Fruit fly (Drosophila melanogaster) whole organism, embryonic: ENCODE measurements around the gene Lcp65Ag1.

Experiments
- Atf6 ChIP-seq: fragments of 200-800 bp; sonication (Bioruptor generic); IDR thresholded peaks from 2 replicates; pipeline ENCODE4 v1.3.6; 2022; ENCODE audit warnings: missing biosample characterization, missing genetic modification characterization
- Bgb ChIP-seq: fragments of 200-800 bp; sonication (Bioruptor generic); IDR thresholded peaks from 2 replicates; pipeline ENCODE4 v1.3.6; 2022; ENCODE audit warnings: missing biosample characterization, missing genetic modification characterization; ENCODE audit not compliant: partially characterized antibody
- CG10366 ChIP-seq: fragments of 200-800 bp; sonication (Bioruptor generic); IDR thresholded peaks from 2 replicates; pipeline ENCODE4 v1.3.6; 2022; ENCODE audit warnings: missing biosample characterization, missing genetic modification characterization
- CG12219 ChIP-seq: fragments of 200-800 bp; sonication (Bioruptor generic); optimal IDR thresholded peaks from 3 replicates; lab custom pipeline; 2018; ENCODE audit warnings: missing biosample characterization, mild to moderate bottlenecking, missing genetic modification characterization
- CG13424 ChIP-seq: fragments of 200-800 bp; sonication (Bioruptor generic); optimal IDR thresholded peaks from 2 replicates; lab custom pipeline; 2019; ENCODE audit warnings: missing biosample characterization, mild to moderate bottlenecking, missing genetic modification characterization, moderate library complexity
- CG15073 ChIP-seq: fragments of 200-800 bp; sonication (Bioruptor generic); optimal IDR thresholded peaks from 2 replicates; lab custom pipeline; 2016; ENCODE audit warnings: missing biosample characterization, missing genetic modification characterization
- CG15601 ChIP-seq: fragments of 200-800 bp; sonication (Bioruptor generic); optimal IDR thresholded peaks from 3 replicates; lab custom pipeline; 2019; ENCODE audit warnings: missing biosample characterization, mild to moderate bottlenecking, missing genetic modification characterization, moderate library complexity
- CG1647 ChIP-seq: fragments of 200-800 bp; sonication (Bioruptor generic); optimal IDR thresholded peaks from 3 replicates; lab custom pipeline; 2016; ENCODE audit warnings: missing biosample characterization, missing genetic modification characterization
- CG17802 ChIP-seq: fragments of 200-800 bp; sonication (Bioruptor generic); optimal IDR thresholded peaks from 2 replicates; lab custom pipeline; 2018; ENCODE audit warnings: missing biosample characterization, mild to moderate bottlenecking, missing genetic modification characterization, moderate library complexity
- CG1792 ChIP-seq: fragments of 200-800 bp; sonication (Bioruptor generic); optimal IDR thresholded peaks from 2 replicates; lab custom pipeline; 2016; ENCODE audit warnings: missing biosample characterization, missing genetic modification characterization
- CG18619 ChIP-seq: fragments of 200-800 bp; sonication (Bioruptor generic); optimal IDR thresholded peaks from 3 replicates; lab custom pipeline; 2017; ENCODE audit warnings: missing biosample characterization, mild to moderate bottlenecking, missing genetic modification characterization
- CG2120 ChIP-seq: fragments of 200-800 bp; sonication (Bioruptor generic); optimal IDR thresholded peaks from 3 replicates; lab custom pipeline; 2016; ENCODE audit warnings: missing biosample characterization, missing genetic modification characterization
- CG2875 ChIP-seq: fragments of 200-800 bp; sonication (Bioruptor generic); optimal IDR thresholded peaks from 2 replicates; lab custom pipeline; 2017; ENCODE audit warnings: missing biosample characterization, mild to moderate bottlenecking, missing genetic modification characterization, missing genetic modification reagents
- CG33557 ChIP-seq: fragments of 200-800 bp; sonication (Bioruptor generic); optimal IDR thresholded peaks from 2 replicates; lab custom pipeline; 2019; ENCODE audit warnings: missing biosample characterization, mild to moderate bottlenecking, missing genetic modification characterization, moderate library complexity
- CG3995 ChIP-seq: fragments of 200-800 bp; sonication (Bioruptor generic); optimal IDR thresholded peaks from 3 replicates; lab custom pipeline; 2016; ENCODE audit warnings: missing biosample characterization, missing genetic modification characterization
- CG42726 ChIP-seq: fragments of 200-800 bp; sonication (Bioruptor generic); IDR thresholded peaks from 2 replicates; pipeline ENCODE4 v1.3.6; 2022; ENCODE audit warnings: missing biosample characterization, missing genetic modification characterization; ENCODE audit not compliant: partially characterized antibody
- CG7963 ChIP-seq: fragments of 200-800 bp; sonication (Bioruptor generic); IDR thresholded peaks from 3 replicates; pipeline ENCODE4 v1.3.6; 2022; ENCODE audit warnings: missing biosample characterization, missing genetic modification characterization; ENCODE audit not compliant: partially characterized antibody
- CG7987 ChIP-seq: fragments of 200-800 bp; sonication (Bioruptor generic); optimal IDR thresholded peaks from 2 replicates; lab custom pipeline; 2018; ENCODE audit warnings: missing biosample characterization, mild to moderate bottlenecking, missing genetic modification characterization, moderate library complexity
- CG8765 ChIP-seq: fragments of 200-800 bp; sonication (Bioruptor generic); IDR thresholded peaks from 2 replicates; pipeline ENCODE4 v1.3.6; 2022; ENCODE audit warnings: missing biosample characterization, missing genetic modification characterization
- CG9727 ChIP-seq: fragments of 200-800 bp; sonication (Bioruptor generic); optimal IDR thresholded peaks from 3 replicates; lab custom pipeline; 2017; ENCODE audit warnings: missing biosample characterization, mild to moderate bottlenecking, missing genetic modification characterization
- Dp ChIP-seq: fragments of 200-800 bp; sonication (Bioruptor generic); optimal IDR thresholded peaks from 2 replicates; lab custom pipeline; 2018; ENCODE audit warnings: missing biosample characterization, mild to moderate bottlenecking, missing genetic modification characterization, moderate library complexity
- Elba2 ChIP-seq: fragments of 200-800 bp; sonication (Bioruptor generic); optimal IDR thresholded peaks from 3 replicates; lab custom pipeline; 2016; ENCODE audit warnings: missing biosample characterization, missing genetic modification characterization
- GATAe ChIP-seq: fragments of 200-800 bp; sonication (Bioruptor generic); conservative IDR thresholded peaks from 2 replicates; pipeline ENCODE4 v1.3.6; 2022; ENCODE audit warnings: missing biosample characterization, missing genetic modification characterization
- H2.0 ChIP-seq: fragments of 200-800 bp; sonication (Bioruptor generic); IDR thresholded peaks from 2 replicates; pipeline ENCODE4 v1.3.6; 2022; ENCODE audit warnings: missing biosample characterization, missing genetic modification characterization
- HmgD ChIP-seq: fragments of 200-800 bp; sonication (Bioruptor generic); optimal IDR thresholded peaks from 3 replicates; lab custom pipeline; 2016; ENCODE audit warnings: missing biosample characterization, missing genetic modification characterization
- Oaz ChIP-seq: fragments of 200-800 bp; sonication (Bioruptor generic); IDR thresholded peaks from 2 replicates; pipeline ENCODE4 v1.3.6; 2022; ENCODE audit warnings: missing biosample characterization, missing genetic modification characterization
- Pdp1 ChIP-seq, 2 experiments: fragments of 200-800 bp; sonication (Bioruptor generic); optimal IDR thresholded peaks; 3 replicates each; lab custom pipeline; 2016; ENCODE audit warnings: missing biosample characterization in 2 of 2, missing genetic modification characterization in 2 of 2, mild to moderate bottlenecking in 1 of 2, moderate library complexity in 1 of 2
- Sox102F ChIP-seq: fragments of 200-800 bp; sonication (Bioruptor generic); optimal IDR thresholded peaks from 2 replicates; lab custom pipeline; 2018; ENCODE audit warnings: missing biosample characterization, mild to moderate bottlenecking, missing genetic modification characterization, moderate library complexity
- Usf ChIP-seq: fragments of 200-800 bp; sonication (Bioruptor generic); optimal IDR thresholded peaks from 2 replicates; lab custom pipeline; 2017; ENCODE audit warnings: missing genotype, missing biosample characterization, missing genetic modification characterization
- cas ChIP-seq: fragments of 200-800 bp; sonication (Bioruptor generic); IDR thresholded peaks from 2 replicates; pipeline ENCODE4 v1.3.6; 2022; ENCODE audit warnings: missing biosample characterization, missing genetic modification characterization
- corto ChIP-seq: fragments of 200-800 bp; sonication (Bioruptor generic); optimal IDR thresholded peaks from 2 replicates; lab custom pipeline; 2016; ENCODE audit warnings: missing biosample characterization, mild to moderate bottlenecking, missing genetic modification characterization, moderate library complexity
- crp ChIP-seq, 2 experiments: fragments of 200-800 bp; sonication (Bioruptor generic); optimal IDR thresholded peaks; 2 replicates in 1 of 2; 3 replicates in 1 of 2; lab custom pipeline; 2017; ENCODE audit warnings: missing biosample characterization in 2 of 2, missing genetic modification characterization in 2 of 2, mild to moderate bottlenecking in 1 of 2, moderate library complexity in 1 of 2
- emc ChIP-seq: fragments of 200-800 bp; sonication (Bioruptor generic); optimal IDR thresholded peaks from 2 replicates; lab custom pipeline; 2016; ENCODE audit warnings: missing biosample characterization, missing genetic modification characterization
- fd96Cb ChIP-seq: fragments of 200-800 bp; sonication (Bioruptor generic); optimal IDR thresholded peaks from 2 replicates; lab custom pipeline; 2018; ENCODE audit warnings: missing biosample characterization, mild to moderate bottlenecking, missing genetic modification characterization, moderate library complexity
- gcm ChIP-seq: fragments of 200-800 bp; sonication (Bioruptor generic); optimal IDR thresholded peaks from 2 replicates; lab custom pipeline; 2019; ENCODE audit warnings: missing biosample characterization, mild to moderate bottlenecking, missing genetic modification characterization, moderate library complexity
- ham ChIP-seq: fragments of 200-800 bp; sonication (Bioruptor generic); IDR thresholded peaks from 2 replicates; pipeline ENCODE4 v1.3.6; 2022; ENCODE audit warnings: missing biosample characterization, missing genetic modification characterization
- kay ChIP-seq: fragments of 200-800 bp; sonication (Bioruptor generic); optimal IDR thresholded peaks from 2 replicates; lab custom pipeline; 2016; ENCODE audit warnings: missing biosample characterization, missing genetic modification characterization
- knrl ChIP-seq: fragments of 200-800 bp; sonication (Bioruptor generic); IDR thresholded peaks from 3 replicates; pipeline ENCODE4 v1.3.6; 2022; ENCODE audit warnings: missing biosample characterization, missing genetic modification characterization; ENCODE audit not compliant: partially characterized antibody
- lilli ChIP-seq: fragments of 200-800 bp; sonication (Bioruptor generic); optimal IDR thresholded peaks from 3 replicates; lab custom pipeline; 2016; ENCODE audit warnings: missing biosample characterization, missing genetic modification characterization
- maf-S ChIP-seq: fragments of 200-800 bp; sonication (Bioruptor generic); optimal IDR thresholded peaks from 2 replicates; lab custom pipeline; 2016; ENCODE audit warnings: missing biosample characterization, missing genetic modification characterization
- mam ChIP-seq: fragments of 200-800 bp; sonication (Bioruptor generic); optimal IDR thresholded peaks from 3 replicates; lab custom pipeline; 2016; ENCODE audit warnings: missing biosample characterization, missing genetic modification characterization
- nmo ChIP-seq: fragments of 200-800 bp; sonication (Bioruptor generic); optimal IDR thresholded peaks from 2 replicates; lab custom pipeline; 2018; ENCODE audit warnings: missing biosample characterization, mild to moderate bottlenecking, missing genetic modification characterization, moderate library complexity
- slbo ChIP-seq: fragments of 200-800 bp; sonication (Bioruptor generic); IDR thresholded peaks from 2 replicates; pipeline ENCODE4 v1.3.6; 2022; ENCODE audit warnings: missing biosample characterization, missing genetic modification characterization
- sob ChIP-seq: fragments of 200-800 bp; sonication (Bioruptor generic); IDR thresholded peaks from 2 replicates; pipeline ENCODE4 v1.3.6; 2022; ENCODE audit warnings: missing biosample characterization, missing genetic modification characterization
- ssp ChIP-seq: fragments of 200-800 bp; sonication (Bioruptor generic); IDR thresholded peaks from 2 replicates; pipeline ENCODE4 v1.3.6; 2022; ENCODE audit warnings: missing biosample characterization, missing genetic modification characterization
- tin ChIP-seq: fragments of 200-800 bp; sonication (Bioruptor generic); optimal IDR thresholded peaks from 3 replicates; lab custom pipeline; 2016; ENCODE audit warnings: missing biosample characterization, missing genetic modification characterization
- toy ChIP-seq: fragments of 200-800 bp; sonication (Bioruptor generic); IDR thresholded peaks from 2 replicates; pipeline ENCODE4 v1.3.6; 2022; ENCODE audit warnings: missing biosample characterization, missing genetic modification characterization
- wek ChIP-seq: fragments of 200-800 bp; sonication (Bioruptor generic); optimal IDR thresholded peaks from 3 replicates; lab custom pipeline; 2018; ENCODE audit warnings: missing biosample characterization, mild to moderate bottlenecking, missing genetic modification characterization, moderate library complexity
- yki ChIP-seq: fragments of >200 bp; optimal IDR thresholded peaks from 3 replicates; lab custom pipeline; 2018
- zf30C ChIP-seq: fragments of 200-800 bp; sonication (Bioruptor generic); optimal IDR thresholded peaks from 3 replicates; lab custom pipeline; 2018; ENCODE audit warnings: missing biosample characterization, mild to moderate bottlenecking, missing genetic modification characterization

Gene Lcp65Ag1

dm6 chr3L:6108264-6109060, 26.6 kb downstream of the Lcp65Ag1 start (continued):
- TF ChIP-seq HmgD (GFP tag; lab: Kevin White, UChicago), result no peak
- TF ChIP-seq knrl (GFP tag; lab: Robert Waterston, UW), result no peak
- TF ChIP-seq yki (lab: Kevin White, UChicago), result no peak
- TF ChIP-seq CG2120 (GFP tag; lab: Kevin White, UChicago), result no peak
- TF ChIP-seq corto (GFP tag; lab: Kevin White, UChicago), result no peak
- no peak for TF ChIP-seq GATAe (GFP tag; lab: Robert Waterston, UW)
- TF ChIP-seq CG15073 (GFP tag; lab: Kevin White, UChicago), result no peak
- TF ChIP-seq ham (GFP tag; lab: Robert Waterston, UW), result no peak
- TF ChIP-seq Elba2, result no peak
- peak; percentile 23 for TF ChIP-seq nmo (GFP tag; lab: Kevin White, UChicago)
- TF ChIP-seq crp (GFP tag; optimal IDR thresholded peaks at IDR 0.05; lab: Kevin White, UChicago), result no peak
- no peak for TF ChIP-seq Bgb
- TF ChIP-seq toy (GFP tag; lab: Robert Waterston, UW), result no peak
- no peak for TF ChIP-seq H2.0
- no peak for TF ChIP-seq gcm (GFP tag; lab: Kevin White, UChicago)
- TF ChIP-seq CG15601 (tag; lab: Kevin White, UChicago), result no peak
- TF ChIP-seq CG1792 (GFP tag; lab: Kevin White, UChicago), result no peak
- no peak for TF ChIP-seq mam
- no peak for TF ChIP-seq sob (GFP tag; lab: Robert Waterston, UW)
- TF ChIP-seq CG13424 (tag; lab: Kevin White, UChicago), result peak; percentile 10
- TF ChIP-seq tin (GFP tag; lab: Kevin White, UChicago), result no peak
- no peak for TF ChIP-seq lilli (GFP tag; lab: Kevin White, UChicago)
- TF ChIP-seq CG10366 (GFP tag; lab: Robert Waterston, UW), result no peak
- TF ChIP-seq CG33557 (GFP tag; lab: Kevin White, UChicago), result no peak
- TF ChIP-seq emc (GFP tag; lab: Kevin White, UChicago), result no peak
- TF ChIP-seq Dp (GFP tag; lab: Kevin White, UChicago), result no peak
- TF ChIP-seq CG42726, result no peak
- TF ChIP-seq Oaz (GFP tag; lab: Robert Waterston, UW), result no peak
- TF ChIP-seq maf-S (GFP tag; lab: Kevin White, UChicago), result no peak
- no peak for TF ChIP-seq wek
- peak; percentile 19 for TF ChIP-seq fd96Cb (tag; lab: Kevin White, UChicago)
- no peak for TF ChIP-seq CG1647 (GFP tag; lab: Kevin White, UChicago)
- no peak for TF ChIP-seq Atf6
- TF ChIP-seq Sox102F, result peak; percentile 8
- TF ChIP-seq CG7987 (GFP tag; lab: Kevin White, UChicago), result no peak
- TF ChIP-seq slbo (GFP tag; lab: Robert Waterston, UW), result no peak
- TF ChIP-seq Pdp1 (GFP tag; optimal IDR thresholded peaks at IDR 0.05; lab: Kevin White, UChicago), result no peak
- TF ChIP-seq CG7963 (GFP tag; lab: Robert Waterston, UW), result no peak
- no peak for TF ChIP-seq CG3995 (GFP tag; lab: Kevin White, UChicago)
- no peak for TF ChIP-seq CG12219 (GFP tag; lab: Kevin White, UChicago)
- TF ChIP-seq zf30C (GFP tag; lab: Kevin White, UChicago), result no peak
- no peak for TF ChIP-seq Usf (GFP tag; lab: Kevin White, UChicago)
- no peak for TF ChIP-seq CG17802 (tag; lab: Kevin White, UChicago)
- TF ChIP-seq CG18619 (GFP tag; lab: Kevin White, UChicago), result no peak
- TF ChIP-seq ssp (GFP tag; lab: Robert Waterston, UW), result no peak
- TF ChIP-seq cas (GFP tag; lab: Robert Waterston, UW), result no peak
- TF ChIP-seq kay (GFP tag; lab: Kevin White, UChicago), result no peak
- no peak for TF ChIP-seq CG8765 (GFP tag; lab: Robert Waterston, UW)
- TF ChIP-seq CG9727 (GFP tag; lab: Kevin White, UChicago), result no peak
- TF ChIP-seq CG2875 (GFP tag; lab: Kevin White, UChicago), result no peak
